Fruit fly (Drosophila melanogaster): ENCODE results near the gene CG33642.

CG33642 gene

DNA sequence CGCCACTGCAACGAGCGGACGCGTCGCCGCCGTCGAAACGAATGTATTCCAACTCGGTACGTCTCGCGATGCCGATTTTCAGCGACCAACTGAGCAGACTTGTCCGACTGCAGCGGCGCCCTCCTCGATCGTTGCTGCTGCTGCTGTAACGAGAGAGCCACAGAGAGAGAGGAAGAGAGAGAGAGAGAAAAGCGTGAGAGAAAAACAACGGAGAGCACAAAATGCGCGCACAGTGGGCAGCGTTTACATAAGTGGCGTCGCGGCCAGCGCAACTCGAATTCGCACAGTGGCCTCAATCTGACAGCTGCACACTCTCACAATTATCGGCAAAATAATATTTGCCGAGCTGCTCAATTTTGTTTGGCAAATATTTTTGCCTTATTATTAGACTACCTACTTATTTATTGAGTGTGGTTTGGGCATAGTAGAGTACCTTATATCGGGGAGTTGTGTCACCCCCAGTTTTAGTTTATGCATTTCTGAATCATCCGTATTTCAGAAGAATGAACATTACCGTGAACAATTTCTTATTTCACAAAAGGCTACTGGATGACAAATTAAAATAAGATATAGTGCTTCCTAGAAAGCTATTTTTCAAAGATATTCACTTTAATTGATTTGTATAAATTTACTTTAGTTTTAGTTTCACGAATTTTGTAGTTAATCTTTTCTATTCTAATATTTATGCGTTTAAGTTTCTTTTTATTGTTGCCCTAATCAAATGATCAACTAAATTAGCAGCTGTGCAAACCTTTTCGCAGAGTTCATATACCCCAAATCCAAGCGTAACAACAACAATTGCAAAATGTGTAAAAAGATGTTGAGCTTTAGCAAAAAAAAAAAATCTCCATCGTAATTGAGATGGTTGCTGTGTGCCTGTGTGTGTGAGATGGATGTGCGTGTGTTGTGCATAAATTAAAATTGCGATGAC lies 16.2 kb upstream of the CG33642 start (continued):
- TF ChIP-seq E2f1 (GFP tag; IDR thresholded peaks at IDR 0.05), result peak; percentile 54
- no peak for TF ChIP-seq CG7745 (tag; optimal IDR thresholded peaks at IDR 0.05)
- no peak for TF ChIP-seq Hey (tag; optimal IDR thresholded peaks at IDR 0.05)
- peak; percentile 69 for TF ChIP-seq lbe (GFP tag; optimal IDR thresholded peaks at IDR 0.05)
- peak; percentile 11 for TF ChIP-seq pb (GFP tag; optimal IDR thresholded peaks at IDR 0.05)
- no peak for TF ChIP-seq CkIIα-i1 (GFP tag; IDR thresholded peaks at IDR 0.05)
- TF ChIP-seq Taf1 (GFP tag; IDR thresholded peaks at IDR 0.05), result 0 out of 2 replicates have a peak, but pooled peaks have one; percentile 30
- TF ChIP-seq CG6854 (GFP tag; optimal IDR thresholded peaks at IDR 0.05), result no peak
- peak; percentile 72 for TF ChIP-seq dysf (GFP tag; IDR thresholded peaks at IDR 0.05)
- peak; percentile 53 for TF ChIP-seq tio (GFP tag; optimal IDR thresholded peaks at IDR 0.05)
- peak; percentile 18 for TF ChIP-seq CG10267 (tag; optimal IDR thresholded peaks at IDR 0.05)
- no peak for TF ChIP-seq nau (GFP tag; optimal IDR thresholded peaks at IDR 0.05)
- peak; percentile 48 for TF ChIP-seq CG30431 (GFP tag; optimal IDR thresholded peaks at IDR 0.05)
- TF ChIP-seq Camta (GFP tag; optimal IDR thresholded peaks at IDR 0.05), result peak; percentile 33
- TF ChIP-seq salm (tag; optimal IDR thresholded peaks at IDR 0.05), result no peak
- TF ChIP-seq seq (GFP tag; IDR thresholded peaks at IDR 0.05), result peak; percentile 61; the same call in 1 of the 2 replicates
- no peak for TF ChIP-seq en (GFP tag; optimal IDR thresholded peaks at IDR 0.05)
- peak; percentile 60 for TF ChIP-seq pho (GFP tag; optimal IDR thresholded peaks at IDR 0.05)
- TF ChIP-seq CG10462 (GFP tag; optimal IDR thresholded peaks at IDR 0.05), result no peak
- peak; percentile 47 for TF ChIP-seq D19B (GFP tag; optimal IDR thresholded peaks at IDR 0.05)
- TF ChIP-seq CG15696 (tag; optimal IDR thresholded peaks at IDR 0.05), result peak; percentile 15
- peak; percentile 58 for TF ChIP-seq Meics (GFP tag; optimal IDR thresholded peaks at IDR 0.05)
- peak; percentile 55 for TF ChIP-seq az2 (GFP tag; optimal IDR thresholded peaks at IDR 0.05)
- no peak for TF ChIP-seq sens-2 (GFP tag; IDR thresholded peaks at IDR 0.05)
- TF ChIP-seq CG4707 (GFP tag; optimal IDR thresholded peaks at IDR 0.05), result peak; percentile 99
- TF ChIP-seq CG4617 (GFP tag; optimal IDR thresholded peaks at IDR 0.05; ENCODE audit: borderline replicate concordance), result no peak
- TF ChIP-seq CG30020 (tag; optimal IDR thresholded peaks at IDR 0.05), result no peak
- no peak for TF ChIP-seq CG42726 (GFP tag; IDR thresholded peaks at IDR 0.05; ENCODE audit: partially characterized antibody)
- peak; percentile 28 for TF ChIP-seq CG6683 (GFP tag; optimal IDR thresholded peaks at IDR 0.05)
- TF ChIP-seq Abd-B (GFP tag; optimal IDR thresholded peaks at IDR 0.05), result peak; percentile 13
- TF ChIP-seq Scr (GFP tag; IDR thresholded peaks at IDR 0.05; ENCODE audit: partially characterized antibody), result no peak
- TF ChIP-seq CG17186 (GFP tag; optimal IDR thresholded peaks at IDR 0.05), result peak; percentile 51
- TF ChIP-seq maf-S (GFP tag; optimal IDR thresholded peaks at IDR 0.05), result peak; percentile 42
- no peak for TF ChIP-seq CG7271 (tag; optimal IDR thresholded peaks at IDR 0.05)
- no peak for TF ChIP-seq dimm (GFP tag; IDR thresholded peaks at IDR 0.05)
- no peak for TF ChIP-seq CrebB (tag; optimal IDR thresholded peaks at IDR 0.05)
- TF ChIP-seq ab (GFP tag; optimal IDR thresholded peaks at IDR 0.05), result peak; percentile 9
- peak; percentile 7 for TF ChIP-seq sima (GFP tag; optimal IDR thresholded peaks at IDR 0.05)
- no peak for TF ChIP-seq MESR4 (GFP tag; optimal IDR thresholded peaks at IDR 0.05)
- peak; percentile 63; the same call in 2 of the 3 replicates for TF ChIP-seq tgo (GFP tag; IDR thresholded peaks at IDR 0.05)
- TF ChIP-seq CG43689 (GFP tag; IDR thresholded peaks at IDR 0.05), result no peak
- TF ChIP-seq ranshi (GFP tag; IDR thresholded peaks at IDR 0.05), result peak; percentile 56; the same call in 1 of the 2 replicates
- peak; percentile 55 for TF ChIP-seq CG9215 (GFP tag; IDR thresholded peaks at IDR 0.05)
- peak; percentile 51; the same call in 1 of the 2 replicates for TF ChIP-seq CG11696 (GFP tag; IDR thresholded peaks at IDR 0.05)
- TF ChIP-seq hb (GFP tag; IDR thresholded peaks at IDR 0.05; ENCODE audit: partially characterized antibody), result no peak
- TF ChIP-seq Dfd (GFP tag; optimal IDR thresholded peaks at IDR 0.05), result no peak
- TF ChIP-seq CG7357 (GFP tag; IDR thresholded peaks at IDR 0.05), result peak; percentile 8; the same call in 1 of the 3 replicates
- TF ChIP-seq sob (GFP tag; IDR thresholded peaks at IDR 0.05), result peak; percentile 81
- peak; percentile 60; the same call in 1 of the 2 replicates for TF ChIP-seq al (GFP tag; IDR thresholded peaks at IDR 0.05)

Measured in whole organism, embryonic.